Fruit fly (Drosophila melanogaster) S2 (cell line): ENCODE data around the gene hec.

Experiments used
- CG8478 ChIP-seq: fragments of >200 bp; optimal IDR thresholded peaks from 2 replicates; lab custom pipeline; 2018
- CTCF ChIP-seq, 2 experiments: fragments of >200 bp; optimal IDR thresholded peaks; 2 replicates each; lab custom pipeline; 2018

The hec gene

DNA sequence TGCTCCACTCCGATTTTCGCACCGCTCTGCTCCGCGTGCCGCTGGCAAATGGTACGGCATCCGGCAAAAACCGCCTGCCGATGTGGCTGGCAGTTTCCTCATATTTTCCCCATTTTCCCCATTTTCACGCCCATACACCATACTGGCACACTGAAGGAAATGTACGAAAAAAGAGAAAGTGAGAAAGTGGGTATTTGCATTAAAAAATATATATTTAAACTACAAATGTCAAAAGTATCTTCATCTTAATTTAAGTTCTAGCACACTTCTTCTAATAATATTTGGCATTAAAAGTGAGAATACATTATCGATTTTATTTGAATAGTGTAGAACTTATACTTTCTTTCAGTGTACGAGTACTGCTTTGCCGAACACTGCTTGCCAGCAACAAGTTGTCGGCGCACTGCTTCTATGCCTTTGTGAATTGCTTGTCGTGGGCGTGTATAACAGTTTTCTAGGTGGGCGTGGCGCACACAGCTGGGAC, at the start of gene hec:
Gene hec (minus strand): TSS at position 51 of the 484 bp plus-strand sequence.
- no peak for TF ChIP-seq CG8478 (lab: Kevin White, UChicago)
- no peak for TF ChIP-seq CTCF (optimal IDR thresholded peaks at IDR 0.05; lab: Kevin White, UChicago)

DNA sequence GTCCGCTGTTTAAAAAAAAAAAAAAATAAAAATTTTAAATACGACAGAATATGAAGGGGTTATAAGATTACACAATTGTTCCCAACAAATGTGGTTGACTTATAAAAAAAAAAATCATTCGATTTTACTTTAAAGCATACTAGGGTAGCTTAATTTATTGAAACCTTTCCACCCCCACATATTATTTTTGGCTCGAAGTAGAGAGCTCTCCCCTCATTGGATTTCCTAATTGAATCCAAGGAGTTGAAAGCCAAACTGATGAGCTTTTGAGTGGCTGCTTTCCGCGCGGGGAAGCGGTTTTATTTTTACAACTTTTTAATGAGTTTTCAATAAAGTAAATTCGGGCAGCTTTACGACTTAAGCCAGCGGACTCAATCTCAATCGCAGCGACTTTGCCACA, 47.5 kb upstream of the hec start, which contains the start of gene CG15719:
Gene CG15719 (minus strand): TSS at position 101 of the 400 bp plus-strand sequence.
- TF ChIP-seq CTCF (optimal IDR thresholded peaks at IDR 0.05; lab: Kevin White, UChicago) (no peak), CG8478 (lab: Kevin White, UChicago) (no peak)

- no peak for TF ChIP-seq CG8478 (lab: Kevin White, UChicago)
- TF ChIP-seq CTCF (optimal IDR thresholded peaks at IDR 0.05; lab: Kevin White, UChicago), result no peak
Observed at dm6 chrX:12988025-12988801, 31.0 kb upstream of the hec start, which contains the start of gene rsh. TSS of gene rsh (plus strand) at chrX:12988615.

DNA sequence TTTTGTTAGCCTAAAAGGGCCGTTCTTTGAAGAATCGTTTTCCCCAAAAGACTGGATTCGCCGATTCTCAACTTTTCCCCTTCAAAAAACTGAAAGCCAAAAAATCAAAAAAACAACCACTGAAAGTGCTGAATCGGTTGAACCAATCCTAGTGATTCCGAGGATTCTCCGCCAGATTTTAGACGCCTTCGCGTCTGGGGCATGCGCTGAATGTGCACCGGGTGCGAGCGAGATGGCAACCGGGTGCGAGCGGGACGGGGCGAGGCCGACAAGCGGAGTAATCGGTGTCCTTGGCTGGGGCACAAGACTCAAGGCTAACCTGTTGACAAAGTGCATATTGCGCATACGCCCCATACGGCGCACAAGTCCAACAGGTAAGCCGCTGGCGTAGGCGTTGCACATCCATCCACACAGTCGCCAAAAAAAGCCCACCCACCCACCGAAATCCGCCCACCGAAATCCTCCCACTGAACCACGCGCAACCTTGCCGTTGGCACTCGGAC, 29.7 kb upstream of the hec start:
- TF ChIP-seq CTCF (optimal IDR thresholded peaks at IDR 0.05; lab: Kevin White, UChicago) (no peak), CG8478 (lab: Kevin White, UChicago) (no peak)

DNA sequence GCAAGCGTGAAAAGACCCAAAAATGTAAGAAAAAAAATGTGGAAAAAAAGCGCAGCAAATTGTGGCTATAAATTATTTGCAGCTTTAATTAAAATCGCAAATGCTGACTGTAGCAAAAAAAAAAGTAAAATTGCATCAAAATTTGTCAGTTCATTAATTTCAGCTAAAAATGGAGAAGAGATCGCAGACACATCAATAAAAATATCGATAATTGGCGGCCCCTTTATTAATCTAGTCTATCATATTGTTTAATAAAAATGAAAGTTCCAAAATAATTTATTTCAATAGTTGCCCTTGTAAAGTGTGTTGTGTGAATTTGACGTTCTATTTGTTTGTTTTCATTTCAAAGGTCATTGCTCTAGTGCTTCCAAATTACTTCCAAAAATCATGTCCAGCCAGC, 27.0 kb upstream of the hec start, which contains the start of gene CG32643:
Gene CG32643 (plus strand): TSS at position 301 of the 400 bp plus-strand sequence.
- TF ChIP-seq CG8478 (lab: Kevin White, UChicago) (no peak), CTCF (optimal IDR thresholded peaks at IDR 0.05; lab: Kevin White, UChicago) (no peak)

DNA sequence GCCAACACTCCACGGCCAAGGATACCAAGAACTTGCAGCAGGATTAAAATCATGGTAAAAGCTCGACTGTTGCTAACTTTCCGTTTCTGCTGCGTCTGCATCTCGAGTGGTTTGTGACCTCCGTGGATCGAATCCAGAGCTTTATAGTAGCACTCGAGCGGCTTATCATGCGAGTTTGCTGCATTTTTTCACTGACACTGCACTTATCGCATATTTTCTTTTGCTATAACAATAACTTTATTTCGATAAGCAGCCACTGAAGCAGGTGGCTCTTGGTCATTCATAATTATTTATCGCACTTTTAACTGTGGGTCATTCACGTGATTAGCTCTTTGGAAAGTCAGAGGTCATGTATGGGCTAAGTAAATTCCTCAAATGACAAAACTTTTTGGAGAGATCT, 18.9 kb upstream of the hec start, which contains the start of gene CG12716:
Gene CG12716 (minus strand): TSS at position 101 of the 400 bp plus-strand sequence.
- TF ChIP-seq CTCF (optimal IDR thresholded peaks at IDR 0.05; lab: Kevin White, UChicago) (no peak), CG8478 (lab: Kevin White, UChicago) (no peak)

- TF ChIP-seq CTCF (optimal IDR thresholded peaks at IDR 0.05; lab: Kevin White, UChicago) (no peak), CG8478 (lab: Kevin White, UChicago) (no peak)
Observed at dm6 chrX:12970411-12970810, 13.1 kb upstream of the hec start, which contains the start of gene CG15721. TSS of gene CG15721 (plus strand) at chrX:12970711.

dm6 chrX:12967296-12967938, 10.2 kb upstream of the hec start, which contains the start of gene Mur11Da:
TSS of gene Mur11Da (plus strand) at chrX:12967888.
- TF ChIP-seq CG8478 (lab: Kevin White, UChicago), result no peak
- TF ChIP-seq CTCF (optimal IDR thresholded peaks at IDR 0.05; lab: Kevin White, UChicago), result no peak

- TF ChIP-seq CTCF (optimal IDR thresholded peaks at IDR 0.05; lab: Kevin White, UChicago), result no peak
- no peak for TF ChIP-seq CG8478 (lab: Kevin White, UChicago)
Observed at dm6 chrX:12958920-12959319, 1.7 kb upstream of the hec start, which contains the start of gene CG32642. TSS of gene CG32642 (plus strand) at chrX:12959220.

DNA sequence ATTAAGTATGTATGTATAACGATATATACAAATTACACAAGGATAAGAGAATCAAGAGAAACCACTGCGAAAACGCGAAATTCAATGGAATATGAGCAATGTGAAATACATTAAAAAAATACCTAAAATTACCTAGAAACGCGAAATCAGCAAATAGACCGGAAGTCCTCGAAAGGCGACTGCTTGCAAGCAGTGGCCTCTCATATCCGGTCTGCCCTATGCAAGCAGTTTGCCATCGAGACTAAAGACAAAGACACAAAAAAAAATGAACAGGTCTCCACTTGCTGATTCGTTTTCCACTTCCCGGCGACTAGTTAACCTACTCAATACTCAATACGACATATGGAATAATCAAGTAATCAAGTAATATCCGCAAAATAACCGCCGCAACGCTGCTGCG, 9.6 kb downstream of the hec start:
- no peak for TF ChIP-seq CTCF (optimal IDR thresholded peaks at IDR 0.05; lab: Kevin White, UChicago)
- TF ChIP-seq CG8478 (lab: Kevin White, UChicago), result no peak

dm6 chrX:12940396-12940795, 16.9 kb downstream of the hec start:
- TF ChIP-seq CTCF (optimal IDR thresholded peaks at IDR 0.05; lab: Kevin White, UChicago) (no peak), CG8478 (lab: Kevin White, UChicago) (no peak)

DNA sequence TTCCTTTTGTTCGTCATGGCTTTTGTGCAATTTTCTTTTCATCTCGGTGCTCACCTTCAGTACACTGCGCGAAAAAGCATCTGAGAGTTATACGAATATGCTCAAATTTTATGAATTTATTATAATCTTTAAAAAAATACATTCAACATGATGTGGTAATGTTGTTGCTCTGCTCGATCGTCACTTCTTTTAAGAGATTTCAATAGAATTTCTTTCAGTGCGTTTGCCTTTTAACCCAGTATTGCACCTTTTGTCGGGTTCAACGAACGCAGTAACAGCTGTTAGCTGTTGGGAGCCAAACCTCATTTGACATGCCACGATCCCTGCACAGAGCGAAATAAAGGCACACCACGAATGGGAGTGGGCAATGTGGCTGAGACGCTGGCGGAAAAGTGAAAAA, 17.3 kb downstream of the hec start:
- no peak for TF ChIP-seq CTCF (optimal IDR thresholded peaks at IDR 0.05; lab: Kevin White, UChicago)

- TF ChIP-seq CG8478 (lab: Kevin White, UChicago) (no peak), CTCF (optimal IDR thresholded peaks at IDR 0.05; lab: Kevin White, UChicago) (no peak)
Observed at dm6 chrX:12939021-12939420, 18.2 kb downstream of the hec start.

- peak; percentile 31 to 59 for TF ChIP-seq CTCF (optimal IDR thresholded peaks at IDR 0.05; lab: Kevin White, UChicago)
- TF ChIP-seq CG8478 (lab: Kevin White, UChicago), result no peak
Observed at dm6 chrX:12937825-12938520, 19.3 kb downstream of the hec start.
